Worm (Caenorhabditis elegans) whole organism, L2 larva: ENCODE measurements around the gene pcf-11.

ENCODE experiments used
- alr-1 ChIP-seq: fragments of 150-350 bp; optimal IDR thresholded peaks from 2 replicates; lab custom pipeline; 2014; ENCODE audit warnings: missing biosample characterization, missing genetic modification characterization
- aly-2 ChIP-seq: fragments of 150-350 bp; optimal IDR thresholded peaks from 2 replicates; lab custom pipeline; 2014; ENCODE audit warnings: missing biosample characterization, missing genetic modification characterization
- blmp-1 ChIP-seq: sonication (generic microtip); optimal IDR thresholded peaks from 2 replicates; lab custom pipeline; 2017; ENCODE audit warnings: missing genetic modification characterization, mild to moderate bottlenecking, missing compliant biosample characterization, antibody characterized with exemption, moderate library complexity; ENCODE audit not compliant: insufficient read depth
- elt-3 ChIP-seq: sonication (generic microtip); optimal IDR thresholded peaks from 2 replicates; lab custom pipeline; 2017; ENCODE audit warnings: missing biosample characterization, missing genetic modification characterization
- lin-11 ChIP-seq: fragments of 150-350 bp; sonication (generic microtip); optimal IDR thresholded peaks from 2 replicates; lab custom pipeline; 2014; ENCODE audit warnings: missing biosample characterization, missing genetic modification characterization, inconsistent platforms, mixed read lengths
- lsy-2 ChIP-seq, 2 experiments: fragments of 150-350 bp in 1 of 2; sonication (generic microtip) in 1 of 2; optimal IDR thresholded peaks; 2 replicates each; lab custom pipeline; 2014 to 2017; ENCODE audit warnings: missing biosample characterization in 2 of 2, missing genetic modification characterization in 2 of 2
- mbf-1 ChIP-seq: sonication (generic microtip); optimal IDR thresholded peaks from 2 replicates; lab custom pipeline; 2017; ENCODE audit warnings: missing biosample characterization, missing genetic modification characterization
- mdl-1 ChIP-seq, 2 experiments: fragments of 150-350 bp in 1 of 2; sonication (generic microtip) in 1 of 2; optimal IDR thresholded peaks; 2 replicates each; lab custom pipeline; 2017; ENCODE audit warnings: missing biosample characterization in 2 of 2, missing genetic modification characterization in 2 of 2
- nhr-25 ChIP-seq: fragments of 150-350 bp; sonication (generic microtip); optimal IDR thresholded peaks from 3 replicates; lab custom pipeline; 2014; ENCODE audit warnings: missing biosample characterization, missing genetic modification characterization
- sma-9 ChIP-seq, 2 experiments: fragments of 150-350 bp in 1 of 2; sonication (generic microtip) in 1 of 2; optimal IDR thresholded peaks; 2 replicates each; lab custom pipeline; 2014 to 2016; ENCODE audit warnings: missing genetic modification characterization in 2 of 2, mild to moderate bottlenecking in 1 of 2, missing biosample characterization in 1 of 2, missing compliant biosample characterization in 1 of 2, missing genetic modification reagents in 1 of 2, moderate library complexity in 1 of 2
- snpc-4 ChIP-seq: fragments of 150-350 bp; optimal IDR thresholded peaks from 2 replicates; lab custom pipeline; 2014; ENCODE audit warnings: missing biosample characterization, missing genetic modification characterization
- zag-1 ChIP-seq: fragments of 150-350 bp; optimal IDR thresholded peaks from 2 replicates; lab custom pipeline; 2014; ENCODE audit warnings: missing biosample characterization, missing genetic modification characterization

DNA sequence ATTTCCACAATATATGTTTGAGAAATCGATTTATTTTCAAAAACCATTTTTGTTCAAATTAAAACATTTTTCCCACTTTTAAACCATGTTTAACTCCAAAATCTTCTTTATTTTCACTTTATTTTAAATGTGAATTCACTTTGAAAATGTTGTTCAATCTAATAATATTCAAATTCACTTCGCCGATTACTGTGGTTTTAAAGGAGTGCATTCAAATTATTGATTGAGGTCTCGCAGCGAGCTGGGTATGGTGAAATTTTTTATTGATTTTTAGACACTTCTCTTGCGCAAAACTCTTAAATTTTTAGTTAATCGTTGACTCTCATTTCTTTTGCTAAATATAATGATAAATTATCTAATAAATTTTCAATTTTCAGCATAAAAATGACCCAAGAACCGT is 23.0 kb downstream of the pcf-11 start, which contains the start of gene C45G9.5:
- TF ChIP-seq sma-9 (GFP tag; optimal IDR thresholded peaks at IDR 0.05; lab: Kevin White, UChicago) (no peak), sma-9 (tag; optimal IDR thresholded peaks at IDR 0.05; lab: Kevin White, UChicago) (no peak), blmp-1 (tag; lab: Kevin White, UChicago) (no peak), lsy-2 (tag; optimal IDR thresholded peaks at IDR 0.05; lab: Kevin White, UChicago) (no peak), nhr-25 (tag; lab: Kevin White, UChicago) (no peak), alr-1 (tag; lab: Kevin White, UChicago) (no peak), zag-1 (tag; lab: Kevin White, UChicago) (no peak), aly-2 (no peak), elt-3 (tag; lab: Kevin White, UChicago) (no peak), mbf-1 (tag; lab: Kevin White, UChicago) (no peak), mdl-1 (tag; optimal IDR thresholded peaks at IDR 0.05; lab: Kevin White, UChicago) (no peak), snpc-4 (tag; lab: Kevin White, UChicago) (no peak), lin-11 (tag; lab: Kevin White, UChicago) (no peak)
